Fruit fly (Drosophila melanogaster): Measurements from ENCODE around the gene MICU1.
A peak's percentile ranks its signal among the peaks of the same experiment; 100 is the strongest.

The MICU1 gene

DNA sequence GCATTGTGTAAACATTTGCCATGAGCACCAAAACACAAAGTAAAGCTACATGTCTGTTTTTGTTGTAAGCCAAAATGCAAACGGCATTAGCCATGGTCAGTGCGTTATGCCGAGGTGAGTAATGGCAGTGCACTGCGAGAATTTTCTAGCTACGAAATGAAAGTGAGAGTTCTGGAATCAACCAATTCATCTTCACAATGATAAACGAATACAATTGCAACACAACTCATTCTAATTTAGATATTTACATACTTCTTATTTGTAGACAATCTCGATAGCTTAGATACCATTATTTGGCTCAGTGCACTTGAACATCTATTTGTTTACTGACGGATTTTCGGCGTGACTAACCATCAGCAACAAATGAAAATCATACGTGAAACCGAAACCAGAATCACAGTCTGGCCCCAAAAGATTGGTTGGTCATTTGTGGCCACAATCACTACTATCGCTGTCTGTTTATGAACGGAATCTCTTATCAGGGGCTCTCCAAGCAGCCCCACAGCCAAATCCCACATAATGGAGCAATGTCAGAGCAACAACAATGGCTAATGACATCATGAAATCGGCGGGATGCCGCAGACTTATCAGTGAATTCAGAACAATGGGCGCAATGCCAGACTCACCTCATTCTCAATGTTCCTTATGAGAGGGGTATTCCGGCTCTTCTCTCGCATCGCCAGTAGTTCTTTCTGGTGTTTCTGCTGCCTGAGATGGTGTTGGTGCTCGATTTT is 27.0 kb upstream of the MICU1 start (continued):
- TF ChIP-seq Eip74EF (GFP tag; optimal IDR thresholded peaks at IDR 0.05), result no peak
- no peak for TF ChIP-seq luna (GFP tag; optimal IDR thresholded peaks at IDR 0.05)
- TF ChIP-seq yki (optimal IDR thresholded peaks at IDR 0.05), result no peak
- peak; percentile 49 for TF ChIP-seq CG12391 (tag; optimal IDR thresholded peaks at IDR 0.05)
- peak; percentile 45 for TF ChIP-seq row (GFP tag; IDR thresholded peaks at IDR 0.05)
- TF ChIP-seq CG13624 (GFP tag; optimal IDR thresholded peaks at IDR 0.05), result no peak
- TF ChIP-seq CG6254 (GFP tag; optimal IDR thresholded peaks at IDR 0.05), result no peak
- no peak for TF ChIP-seq BEAF-32 (GFP tag; optimal IDR thresholded peaks at IDR 0.05)
- no peak for TF ChIP-seq CG7372 (GFP tag; IDR thresholded peaks at IDR 0.05)
- TF ChIP-seq gsb (GFP tag; IDR thresholded peaks at IDR 0.05), result no peak
- no peak for TF ChIP-seq pan (optimal IDR thresholded peaks at IDR 0.05)
- TF ChIP-seq pan (GFP tag; optimal IDR thresholded peaks at IDR 0.05 in 1 of 2, IDR thresholded peaks at IDR 0.05 in 1 of 2), result peak in 1 of 2 experiments; percentile 17
- TF ChIP-seq mirr (GFP tag; optimal IDR thresholded peaks at IDR 0.05), result no peak
- peak; percentile 25 for TF ChIP-seq CG9609 (GFP tag; optimal IDR thresholded peaks at IDR 0.05)
- TF ChIP-seq Taf1 (GFP tag; IDR thresholded peaks at IDR 0.05), result no peak
- TF ChIP-seq CG31365 (tag; optimal IDR thresholded peaks at IDR 0.05), result no peak
- peak; percentile 63 for TF ChIP-seq gem (tag; optimal IDR thresholded peaks at IDR 0.05)
- TF ChIP-seq peb (GFP tag; IDR thresholded peaks at IDR 0.05), result no peak
- no peak for TF ChIP-seq CG10274 (GFP tag; optimal IDR thresholded peaks at IDR 0.05)
- no peak for TF ChIP-seq Lhr (GFP tag; optimal IDR thresholded peaks at IDR 0.05)
- no peak for TF ChIP-seq stwl (tag; optimal IDR thresholded peaks at IDR 0.05)
- TF ChIP-seq ATbp (GFP tag; optimal IDR thresholded peaks at IDR 0.05), result peak; percentile 28
- TF ChIP-seq CG18011 (GFP tag; optimal IDR thresholded peaks at IDR 0.05), result no peak
- TF ChIP-seq Bteb2 (GFP tag; optimal IDR thresholded peaks at IDR 0.05), result no peak
- no peak for TF ChIP-seq nau (GFP tag; optimal IDR thresholded peaks at IDR 0.05)
- no peak for TF ChIP-seq CG10543 (GFP tag; optimal IDR thresholded peaks at IDR 0.05)
- peak; percentile 25 for TF ChIP-seq CG5245 (GFP tag; optimal IDR thresholded peaks at IDR 0.05)
- TF ChIP-seq ERR (GFP tag; optimal IDR thresholded peaks at IDR 0.05), result no peak
- no peak for TF ChIP-seq Hr3 (GFP tag; optimal IDR thresholded peaks at IDR 0.05)
- no peak for TF ChIP-seq CG9932 (GFP tag; IDR thresholded peaks at IDR 0.05)
- TF ChIP-seq mam (GFP tag; optimal IDR thresholded peaks at IDR 0.05), result peak; percentile 14
- TF ChIP-seq Atf6 (GFP tag; IDR thresholded peaks at IDR 0.05), result no peak
- no peak for TF ChIP-seq Max (GFP tag; optimal IDR thresholded peaks at IDR 0.05)
- no peak for TF ChIP-seq CG7745 (tag; optimal IDR thresholded peaks at IDR 0.05)
- TF ChIP-seq Tbp (GFP tag; optimal IDR thresholded peaks at IDR 0.05), result no peak
- no peak for TF ChIP-seq schlank (tag; optimal IDR thresholded peaks at IDR 0.05)
- no peak for TF ChIP-seq fd3F (GFP tag; optimal IDR thresholded peaks at IDR 0.05)
- TF ChIP-seq CkIIα-i1 (GFP tag; IDR thresholded peaks at IDR 0.05), result no peak
- TF ChIP-seq pb (GFP tag; optimal IDR thresholded peaks at IDR 0.05), result no peak
- TF ChIP-seq bigmax (GFP tag; optimal IDR thresholded peaks at IDR 0.05), result no peak
- no peak for TF ChIP-seq sd (tag; optimal IDR thresholded peaks at IDR 0.05)
- TF ChIP-seq bab2 (GFP tag; optimal IDR thresholded peaks at IDR 0.05), result no peak
- no peak for TF ChIP-seq CG2116 (GFP tag; optimal IDR thresholded peaks at IDR 0.05)
- TF ChIP-seq CG12659 (GFP tag; optimal IDR thresholded peaks at IDR 0.05), result peak; percentile 11
- no peak for TF ChIP-seq CG3995 (GFP tag; optimal IDR thresholded peaks at IDR 0.05)
- no peak for TF ChIP-seq CG15601 (tag; optimal IDR thresholded peaks at IDR 0.05)
- no peak for TF ChIP-seq CG9876 (GFP tag; optimal IDR thresholded peaks at IDR 0.05)
- TF ChIP-seq btn (GFP tag; optimal IDR thresholded peaks at IDR 0.05), result no peak
- no peak for TF ChIP-seq CG11723 (GFP tag; optimal IDR thresholded peaks at IDR 0.05)
- TF ChIP-seq aop (GFP tag; IDR thresholded peaks at IDR 0.05), result no peak
- TF ChIP-seq CG4424 (GFP tag; optimal IDR thresholded peaks at IDR 0.05), result peak; percentile 21
